Fruit fly (Drosophila melanogaster) whole organism, prepupa: Measurements from ENCODE around the gene ovm.

ENCODE experiments used
- Blimp-1 ChIP-seq: fragments of 200-800 bp; sonication (Bioruptor generic); optimal IDR thresholded peaks from 3 replicates; lab custom pipeline; 2017; ENCODE audit warnings: missing biosample characterization, missing genetic modification characterization, mild to moderate bottlenecking, moderate library complexity, missing genetic modification reagents
- CG10631 ChIP-seq: fragments of 200-800 bp; sonication (Bioruptor generic); optimal IDR thresholded peaks from 2 replicates; lab custom pipeline; 2016; ENCODE audit warnings: missing biosample characterization, missing genetic modification characterization
- CG10669 ChIP-seq: fragments of 200-800 bp; sonication (Bioruptor generic); optimal IDR thresholded peaks from 3 replicates; lab custom pipeline; 2018; ENCODE audit warnings: missing biosample characterization, mild to moderate bottlenecking, missing genetic modification characterization, moderate library complexity
- CG11902 ChIP-seq: fragments of 200-800 bp; sonication (Bioruptor generic); optimal IDR thresholded peaks from 3 replicates; lab custom pipeline; 2016; ENCODE audit warnings: missing biosample characterization, missing genetic modification characterization
- CG15336 ChIP-seq: fragments of 200-800 bp; sonication (Bioruptor generic); IDR thresholded peaks from 2 replicates; pipeline ENCODE4 v1.3.6; 2022; ENCODE audit warnings: missing biosample characterization, missing genetic modification characterization
- CG1621 ChIP-seq: fragments of 200-800 bp; sonication (Bioruptor generic); optimal IDR thresholded peaks from 3 replicates; lab custom pipeline; 2018; ENCODE audit warnings: missing biosample characterization, mild to moderate bottlenecking, missing genetic modification characterization
- CG16779 ChIP-seq: fragments of 200-800 bp; sonication (Bioruptor generic); optimal IDR thresholded peaks from 3 replicates; lab custom pipeline; 2017; ENCODE audit warnings: missing biosample characterization, mild to moderate bottlenecking, missing genetic modification characterization
- CG3032 ChIP-seq: fragments of 200-800 bp; optimal IDR thresholded peaks from 2 replicates; lab custom pipeline; 2019; ENCODE audit warnings: missing biosample characterization, mild to moderate bottlenecking, missing genetic modification characterization, moderate library complexity
- CG34406 ChIP-seq: fragments of 200-800 bp; sonication (Bioruptor generic); optimal IDR thresholded peaks from 3 replicates; lab custom pipeline; 2016; ENCODE audit warnings: missing biosample characterization, missing genetic modification characterization
- CG3919 ChIP-seq: fragments of 200-800 bp; sonication (Bioruptor generic); optimal IDR thresholded peaks from 3 replicates; lab custom pipeline; 2016; ENCODE audit warnings: missing biosample characterization, missing genetic modification characterization
- CG4318 ChIP-seq: fragments of 200-800 bp; sonication (Bioruptor generic); optimal IDR thresholded peaks from 3 replicates; lab custom pipeline; 2017; ENCODE audit warnings: missing biosample characterization, mild to moderate bottlenecking, missing genetic modification characterization
- CG6276 ChIP-seq: fragments of 200-800 bp; sonication (Bioruptor generic); optimal IDR thresholded peaks from 2 replicates; lab custom pipeline; 2017; ENCODE audit warnings: missing biosample characterization, mild to moderate bottlenecking, missing genetic modification characterization
- CG6792 ChIP-seq: fragments of 200-800 bp; sonication (Bioruptor generic); optimal IDR thresholded peaks from 3 replicates; lab custom pipeline; 2016; ENCODE audit warnings: missing biosample characterization, missing genetic modification characterization
- CG6808 ChIP-seq: fragments of 200-800 bp; sonication (Bioruptor generic); optimal IDR thresholded peaks from 3 replicates; lab custom pipeline; 2017; ENCODE audit warnings: missing biosample characterization, missing genetic modification characterization, mild to moderate bottlenecking, moderate library complexity, missing genetic modification reagents
- CG6854 ChIP-seq: fragments of 200-800 bp; sonication (Bioruptor generic); optimal IDR thresholded peaks from 2 replicates; lab custom pipeline; 2017; ENCODE audit warnings: missing biosample characterization, mild to moderate bottlenecking, missing genetic modification characterization
- CG7368 ChIP-seq: fragments of 200-800 bp; sonication (Bioruptor generic); optimal IDR thresholded peaks from 3 replicates; lab custom pipeline; 2016; ENCODE audit warnings: missing biosample characterization, missing genetic modification characterization
- CG8119 ChIP-seq: fragments of 200-800 bp; sonication (Bioruptor generic); IDR thresholded peaks from 3 replicates; pipeline ENCODE4 v1.3.6; 2022; ENCODE audit warnings: missing biosample characterization, missing genetic modification characterization
- CG8319 ChIP-seq: fragments of 200-800 bp; sonication (Bioruptor generic); optimal IDR thresholded peaks from 3 replicates; lab custom pipeline; 2016; ENCODE audit warnings: missing biosample characterization, missing genetic modification characterization
- CG8632 ChIP-seq: fragments of 200-800 bp; sonication (Bioruptor generic); optimal IDR thresholded peaks from 3 replicates; lab custom pipeline; 2016; ENCODE audit warnings: missing biosample characterization, missing genetic modification characterization
- CG9139 ChIP-seq: fragments of 200-800 bp; sonication (Bioruptor generic); optimal IDR thresholded peaks from 3 replicates; lab custom pipeline; 2017; ENCODE audit warnings: missing biosample characterization, mild to moderate bottlenecking, missing genetic modification characterization
- Eip75B ChIP-seq: fragments of 200-800 bp; sonication (Bioruptor generic); optimal IDR thresholded peaks from 3 replicates; lab custom pipeline; 2016; ENCODE audit warnings: missing biosample characterization, missing genetic modification characterization
- Eip78C ChIP-seq: fragments of 200-800 bp; sonication (Bioruptor generic); peaks from one replicate; lab custom pipeline; 2016; ENCODE audit warnings: missing biosample characterization, missing genetic modification characterization
- Eip93F ChIP-seq: fragments of 200-800 bp; sonication (Bioruptor generic); optimal IDR thresholded peaks from 2 replicates; lab custom pipeline; 2016; ENCODE audit warnings: missing biosample characterization, mild to moderate bottlenecking, missing genetic modification characterization
- Gug ChIP-seq: fragments of 200-800 bp; sonication (Bioruptor generic); IDR thresholded peaks from 2 replicates; pipeline ENCODE4 v1.3.6; 2022; ENCODE audit warnings: missing biosample characterization, missing genetic modification characterization
- Hr38 ChIP-seq: sonication (Bioruptor generic); optimal IDR thresholded peaks from 2 replicates; lab custom pipeline; 2016; ENCODE audit warnings: missing biosample characterization, missing genetic modification characterization
- Hr39 ChIP-seq: fragments of 200-800 bp; sonication (Bioruptor generic); optimal IDR thresholded peaks from 2 replicates; lab custom pipeline; 2016; ENCODE audit warnings: missing biosample characterization, missing genetic modification characterization
- Hr4 ChIP-seq: fragments of 200-800 bp; sonication (Bioruptor generic); optimal IDR thresholded peaks from 3 replicates; lab custom pipeline; 2016; ENCODE audit warnings: missing biosample characterization, missing genetic modification characterization
- Met ChIP-seq: fragments of 200-800 bp; sonication (Bioruptor generic); optimal IDR thresholded peaks from 3 replicates; lab custom pipeline; 2016; ENCODE audit warnings: missing biosample characterization, missing genetic modification characterization
- OdsH ChIP-seq: fragments of 200-800 bp; sonication (Bioruptor generic); optimal IDR thresholded peaks from 3 replicates; lab custom pipeline; 2016; ENCODE audit warnings: missing biosample characterization, missing genetic modification characterization
- Smox ChIP-seq: fragments of 200-800 bp; sonication (Bioruptor generic); optimal IDR thresholded peaks from 3 replicates; lab custom pipeline; 2016; ENCODE audit warnings: missing biosample characterization, missing genetic modification characterization
- Sox102F ChIP-seq: fragments of 200-800 bp; sonication (Bioruptor generic); optimal IDR thresholded peaks from 2 replicates; lab custom pipeline; 2016; ENCODE audit warnings: missing biosample characterization, mild to moderate bottlenecking, missing genetic modification characterization
- Sox14 ChIP-seq: fragments of 200-800 bp; sonication (Bioruptor generic); optimal IDR thresholded peaks from 3 replicates; lab custom pipeline; 2016; ENCODE audit warnings: missing biosample characterization, missing genetic modification characterization
- achi ChIP-seq: fragments of 200-800 bp; sonication (Bioruptor generic); optimal IDR thresholded peaks from 3 replicates; lab custom pipeline; 2016; ENCODE audit warnings: missing biosample characterization, missing genetic modification characterization
- acj6 ChIP-seq: fragments of 200-800 bp; sonication (Bioruptor generic); optimal IDR thresholded peaks from 3 replicates; lab custom pipeline; 2016; ENCODE audit warnings: missing biosample characterization, missing genetic modification characterization
- cyc ChIP-seq: fragments of 200-800 bp; sonication (Bioruptor generic); optimal IDR thresholded peaks from 3 replicates; lab custom pipeline; 2016; ENCODE audit warnings: missing biosample characterization, missing genetic modification characterization
- dac ChIP-seq: fragments of 200-800 bp; sonication (Bioruptor generic); optimal IDR thresholded peaks from 2 replicates; lab custom pipeline; 2017; ENCODE audit warnings: missing biosample characterization, mild to moderate bottlenecking, missing genetic modification characterization
- dsx ChIP-seq: fragments of 200-800 bp; optimal IDR thresholded peaks from 3 replicates; lab custom pipeline; 2019; ENCODE audit warnings: missing biosample characterization, mild to moderate bottlenecking, missing genetic modification characterization, moderate library complexity; ENCODE audit not compliant: poor library complexity, severe bottlenecking
- eg ChIP-seq: fragments of 200-800 bp; sonication (Bioruptor generic); IDR thresholded peaks from 3 replicates; pipeline ENCODE4 v1.3.6; 2022; ENCODE audit warnings: missing biosample characterization, missing genetic modification characterization
- esn ChIP-seq: fragments of 200-800 bp; sonication (Bioruptor generic); optimal IDR thresholded peaks from 2 replicates; lab custom pipeline; 2016; ENCODE audit warnings: missing biosample characterization, mild to moderate bottlenecking, missing genetic modification characterization, moderate library complexity
- fd59A ChIP-seq: fragments of 200-800 bp; sonication (Bioruptor generic); optimal IDR thresholded peaks from 2 replicates; lab custom pipeline; 2017; ENCODE audit warnings: missing biosample characterization, mild to moderate bottlenecking, missing genetic modification characterization, missing genetic modification reagents
- fd85E ChIP-seq: fragments of 200-800 bp; sonication (Bioruptor generic); optimal IDR thresholded peaks from 3 replicates; lab custom pipeline; 2016; ENCODE audit warnings: missing biosample characterization, missing genetic modification characterization
- fkh ChIP-seq: fragments of 200-800 bp; sonication (Bioruptor generic); optimal IDR thresholded peaks from 3 replicates; lab custom pipeline; 2017; ENCODE audit warnings: missing biosample characterization, mild to moderate bottlenecking, missing genetic modification characterization, moderate library complexity
- net ChIP-seq: fragments of 200-800 bp; sonication (Bioruptor generic); optimal IDR thresholded peaks from 3 replicates; lab custom pipeline; 2016; ENCODE audit warnings: missing biosample characterization, missing genetic modification characterization
- pdm3 ChIP-seq: fragments of 200-800 bp; sonication (Bioruptor generic); optimal IDR thresholded peaks from 3 replicates; lab custom pipeline; 2016; ENCODE audit warnings: missing biosample characterization, missing genetic modification characterization
- salr ChIP-seq, 2 experiments: fragments of 200-800 bp; sonication (Bioruptor generic); optimal IDR thresholded peaks; 3 replicates each; lab custom pipeline; 2016 to 2018; ENCODE audit warnings: missing biosample characterization in 2 of 2, missing genetic modification characterization in 2 of 2, mild to moderate bottlenecking in 1 of 2
- spab ChIP-seq: fragments of 200-800 bp; sonication (Bioruptor generic); optimal IDR thresholded peaks from 2 replicates; lab custom pipeline; 2017; ENCODE audit warnings: missing biosample characterization, mild to moderate bottlenecking, missing genetic modification characterization, missing genetic modification reagents
- svp ChIP-seq: fragments of 200-800 bp; sonication (Bioruptor generic); peaks from one replicate; lab custom pipeline; 2016; ENCODE audit warnings: missing biosample characterization, missing genetic modification characterization
- topi ChIP-seq: fragments of 200-800 bp; sonication (Bioruptor generic); optimal IDR thresholded peaks from 3 replicates; lab custom pipeline; 2016; ENCODE audit warnings: missing biosample characterization, missing genetic modification characterization
- vri ChIP-seq: fragments of 200-800 bp; sonication (Bioruptor generic); optimal IDR thresholded peaks from 3 replicates; lab custom pipeline; 2016; ENCODE audit warnings: missing biosample characterization, mild to moderate bottlenecking, missing genetic modification characterization

ovm gene

dm6 chr2L:146503-146902 lies 5.7 kb upstream of the ovm start:
- TF ChIP-seq CG10631 (GFP tag; lab: Kevin White, UChicago), result no peak
- no peak for TF ChIP-seq CG9139
- TF ChIP-seq achi (GFP tag; lab: Kevin White, UChicago), result no peak
- no peak for TF ChIP-seq Sox102F
- TF ChIP-seq topi, result no peak

- TF ChIP-seq CG1621 (tag; lab: Kevin White, UChicago) (peak; percentile 83), CG6792 (GFP tag; lab: Kevin White, UChicago) (no peak), CG6854 (no peak), Hr4 (GFP tag; lab: Kevin White, UChicago) (no peak), dac (no peak), CG15336 (no peak)
- TF ChIP-seq, all 60 proteins: peak for 1
These were observed 2.3 kb upstream of the ovm start, which contains the start of the genes CG31974 and CG11454 for dm6 chr2L:143088-143487. Gene CG31974, minus strand, starts transcription at chr2L:143091. Gene CG11454, plus strand, starts transcription at chr2L:143323.

DNA sequence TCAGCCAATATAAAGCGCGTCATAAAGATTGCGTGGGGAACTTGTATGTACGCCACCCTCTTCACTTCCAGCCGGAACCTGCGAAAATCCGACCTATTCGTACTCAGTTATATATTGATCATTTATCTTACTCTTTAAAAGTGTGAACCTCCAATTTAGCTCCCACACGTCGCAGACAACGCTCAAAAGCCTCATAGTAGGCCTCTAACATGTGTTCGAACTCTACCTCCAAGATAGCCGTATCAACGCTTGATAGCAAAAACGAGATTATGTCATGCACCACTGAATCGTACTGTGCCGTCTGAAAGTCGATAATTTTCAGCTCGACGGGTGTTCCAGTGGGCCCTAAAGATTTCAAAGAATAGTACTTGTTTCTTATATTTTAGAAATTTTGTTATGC lies 1.2 kb downstream of the ovm start:
- no peak for TF ChIP-seq Blimp-1
- no peak for TF ChIP-seq Hr39
- no peak for TF ChIP-seq net
- TF ChIP-seq eg (GFP tag; lab: Robert Waterston, UW), result no peak
- no peak for TF ChIP-seq Hr38
- TF ChIP-seq acj6 (GFP tag; lab: Kevin White, UChicago), result no peak
- no peak for TF ChIP-seq CG11902 (GFP tag; lab: Kevin White, UChicago)
- TF ChIP-seq fd59A, result no peak
- no peak for TF ChIP-seq CG6792 (GFP tag; lab: Kevin White, UChicago)
- peak; percentile 19 for TF ChIP-seq Eip78C (GFP tag; lab: Kevin White, UChicago)
- TF ChIP-seq CG3919 (GFP tag; lab: Kevin White, UChicago), result no peak
- TF ChIP-seq pdm3, result no peak
- no peak for TF ChIP-seq Gug (GFP tag; lab: Robert Waterston, UW)
- no peak for TF ChIP-seq CG6808 (GFP tag; lab: Kevin White, UChicago)
- TF ChIP-seq Sox102F, result no peak
- no peak for TF ChIP-seq Smox (GFP tag; lab: Kevin White, UChicago)
- TF ChIP-seq CG8319 (GFP tag; lab: Kevin White, UChicago), result no peak
- peak; percentile 61 for TF ChIP-seq svp (GFP tag; lab: Kevin White, UChicago)
- no peak for TF ChIP-seq CG7368 (GFP tag; lab: Kevin White, UChicago)
- TF ChIP-seq salr (GFP tag; optimal IDR thresholded peaks at IDR 0.05; lab: Kevin White, UChicago), result no peak
- TF ChIP-seq CG34406, result no peak
- TF ChIP-seq vri (GFP tag; lab: Kevin White, UChicago), result peak; percentile 90
- no peak for TF ChIP-seq esn (GFP tag; lab: Kevin White, UChicago)
- TF ChIP-seq CG8119 (GFP tag; lab: Robert Waterston, UW), result no peak
- peak; percentile 21 for TF ChIP-seq Met
- TF ChIP-seq OdsH (GFP tag; lab: Kevin White, UChicago), result no peak
- no peak for TF ChIP-seq CG8632
- no peak for TF ChIP-seq dsx (GFP tag; lab: Kevin White, UChicago)
- TF ChIP-seq Hr4 (GFP tag; lab: Kevin White, UChicago), result no peak
- no peak for TF ChIP-seq CG4318
- TF ChIP-seq CG3032, result no peak
- no peak for TF ChIP-seq fkh (GFP tag; lab: Kevin White, UChicago)
- TF ChIP-seq topi, result no peak
- TF ChIP-seq CG15336, result no peak
- no peak for TF ChIP-seq Sox14 (GFP tag; lab: Kevin White, UChicago)
- no peak for TF ChIP-seq CG10669
- no peak for TF ChIP-seq CG16779 (tag; lab: Kevin White, UChicago)
- TF ChIP-seq Eip93F (GFP tag; lab: Kevin White, UChicago), result no peak
- no peak for TF ChIP-seq spab (GFP tag; lab: Kevin White, UChicago)
- TF ChIP-seq CG10631 (GFP tag; lab: Kevin White, UChicago), result peak; percentile 3
- TF ChIP-seq fd85E, result no peak
- no peak for TF ChIP-seq cyc (GFP tag; lab: Kevin White, UChicago)
- no peak for TF ChIP-seq CG6276 (GFP tag; lab: Kevin White, UChicago)
- no peak for TF ChIP-seq achi (GFP tag; lab: Kevin White, UChicago)
- no peak for TF ChIP-seq Eip75B (GFP tag; lab: Kevin White, UChicago)
